Fruit fly (Drosophila melanogaster) whole organism, wandering third instar larva: ENCODE measurements around the gene Cyp310a1.

ENCODE experiments used
- CG32264 ChIP-seq: fragments of 200-800 bp; sonication (Bioruptor generic); optimal IDR thresholded peaks from 2 replicates; lab custom pipeline; 2016; ENCODE audit warnings: missing biosample characterization, missing genetic modification characterization
- CG9705 ChIP-seq: fragments of 200-800 bp; sonication (Bioruptor generic); optimal IDR thresholded peaks from 2 replicates; lab custom pipeline; 2018; ENCODE audit warnings: missing biosample characterization, mild to moderate bottlenecking, missing genetic modification characterization
- CrebA ChIP-seq: fragments of 200-800 bp; sonication (Bioruptor generic); optimal IDR thresholded peaks from 2 replicates; lab custom pipeline; 2016; ENCODE audit warnings: missing biosample characterization, mild to moderate bottlenecking, missing genetic modification characterization, borderline replicate concordance
- Dfd ChIP-seq: fragments of >200 bp; optimal IDR thresholded peaks from 2 replicates; lab custom pipeline; 2017; ENCODE audit warnings: missing biosample characterization, missing genetic modification characterization
- Dif ChIP-seq: fragments of 200-275, 200-300 bp; sonication (Bioruptor generic); optimal IDR thresholded peaks from 2 replicates; lab custom pipeline; 2018; ENCODE audit warnings: missing biosample characterization, missing genetic modification characterization; ENCODE audit not compliant: partially characterized antibody
- GATAd ChIP-seq: sonication (Bioruptor generic); optimal IDR thresholded peaks from 2 replicates; lab custom pipeline; 2016; ENCODE audit warnings: missing biosample characterization, missing genetic modification characterization
- HLH106 ChIP-seq: fragments of 200-800 bp; optimal IDR thresholded peaks from 3 replicates; lab custom pipeline; 2019; ENCODE audit warnings: missing biosample characterization, mild to moderate bottlenecking, missing genetic modification characterization, moderate library complexity
- Hnf4 ChIP-seq: fragments of 200-800 bp; sonication (Bioruptor generic); optimal IDR thresholded peaks from 2 replicates; lab custom pipeline; 2016; ENCODE audit warnings: missing biosample characterization, mild to moderate bottlenecking, missing genetic modification characterization
- Hr83 ChIP-seq: fragments of 200-300 bp; sonication (Bioruptor generic); optimal IDR thresholded peaks from 2 replicates; lab custom pipeline; 2016; ENCODE audit warnings: missing biosample characterization, mild to moderate bottlenecking, missing genetic modification characterization, moderate library complexity; ENCODE audit not compliant: poor library complexity, severe bottlenecking
- Jra ChIP-seq: sonication (Bioruptor generic); optimal IDR thresholded peaks from 2 replicates; lab custom pipeline; 2016; ENCODE audit warnings: missing biosample characterization, missing genetic modification characterization
- Mio ChIP-seq: sonication (Bioruptor generic); optimal IDR thresholded peaks from 2 replicates; lab custom pipeline; 2016; ENCODE audit warnings: missing biosample characterization, missing genetic modification characterization
- Myc ChIP-seq: fragments of >200 bp; optimal IDR thresholded peaks from 2 replicates; lab custom pipeline; 2017
- N ChIP-seq: fragments of >200 bp; optimal IDR thresholded peaks from 2 replicates; lab custom pipeline; 2018; ENCODE audit warnings: missing biosample characterization, missing external identifiers, missing genetic modification characterization
- OdsH ChIP-seq: fragments of 200-800 bp; sonication (Bioruptor generic); optimal IDR thresholded peaks from 2 replicates; lab custom pipeline; 2016; ENCODE audit warnings: missing biosample characterization, mild to moderate bottlenecking, missing genetic modification characterization
- Rel ChIP-seq, 2 experiments: fragments of 200-800 bp; sonication (Bioruptor generic) in 1 of 2; optimal IDR thresholded peaks; 2 replicates in 1 of 2; 3 replicates in 1 of 2; lab custom pipeline; 2016 to 2019; ENCODE audit warnings: mild to moderate bottlenecking in 2 of 2, missing biosample characterization in 2 of 2, missing genetic modification characterization in 2 of 2, moderate library complexity in 1 of 2
- Sp1 ChIP-seq: fragments of 200-800 bp; sonication (Bioruptor generic); optimal IDR thresholded peaks from 3 replicates; lab custom pipeline; 2019; ENCODE audit warnings: missing biosample characterization, mild to moderate bottlenecking, missing genetic modification characterization, moderate library complexity
- Vsx2 ChIP-seq: fragments of 200-300, 225-300 bp; sonication (Bioruptor generic); optimal IDR thresholded peaks from 2 replicates; lab custom pipeline; 2018; ENCODE audit warnings: missing biosample characterization, missing genetic modification characterization; ENCODE audit not compliant: partially characterized antibody
- br ChIP-seq: fragments of 200-800 bp; sonication (Bioruptor generic); optimal IDR thresholded peaks from 2 replicates; lab custom pipeline; 2016; ENCODE audit warnings: missing biosample characterization, missing genetic modification characterization
- brk ChIP-seq: fragments of 200-800 bp; sonication (Bioruptor generic); optimal IDR thresholded peaks from 2 replicates; lab custom pipeline; 2016; ENCODE audit warnings: missing biosample characterization, mild to moderate bottlenecking, missing genetic modification characterization
- dl ChIP-seq, 2 experiments: fragments of 175-275, 200-275 bp in 1 of 2; fragments of 200-275 bp in 1 of 2; sonication (Bioruptor generic); optimal IDR thresholded peaks; lab custom pipeline; 2018; ENCODE audit warnings: mild to moderate bottlenecking in 2 of 2, missing biosample characterization in 2 of 2, missing genetic modification characterization in 2 of 2, moderate library complexity in 2 of 2; ENCODE audit not compliant: partially characterized antibody in 2 of 2, insufficient read depth in 1 of 2
- dmrt93B ChIP-seq: fragments of 200-800 bp; sonication (Bioruptor generic); optimal IDR thresholded peaks from 2 replicates; lab custom pipeline; 2018; ENCODE audit warnings: missing biosample characterization, mild to moderate bottlenecking, missing genetic modification characterization
- dsf ChIP-seq: sonication (Bioruptor generic); optimal IDR thresholded peaks from 2 replicates; lab custom pipeline; 2016; ENCODE audit warnings: missing biosample characterization, missing genetic modification characterization, borderline replicate concordance
- ey ChIP-seq: fragments of 200-800 bp; sonication (Bioruptor generic); optimal IDR thresholded peaks from 2 replicates; lab custom pipeline; 2016; ENCODE audit warnings: missing biosample characterization, missing genetic modification characterization
- foxo ChIP-seq, 2 experiments: fragments of 200-800 bp; sonication (Bioruptor generic); optimal IDR thresholded peaks; 2 replicates in 1 of 2; 3 replicates in 1 of 2; lab custom pipeline; 2016 to 2017; ENCODE audit warnings: missing biosample characterization in 2 of 2, missing genetic modification characterization in 2 of 2
- fru ChIP-seq: fragments of 200-800 bp; sonication (Bioruptor generic); optimal IDR thresholded peaks from 3 replicates; lab custom pipeline; 2016; ENCODE audit warnings: missing biosample characterization, mild to moderate bottlenecking, missing genetic modification characterization
- h ChIP-seq: fragments of 200-800 bp; sonication (Bioruptor generic); optimal IDR thresholded peaks from 3 replicates; lab custom pipeline; 2016; ENCODE audit warnings: missing biosample characterization, mild to moderate bottlenecking, missing genetic modification characterization
- jim ChIP-seq: fragments of 175-275, 200-325 bp; sonication (Bioruptor generic); optimal IDR thresholded peaks from 2 replicates; lab custom pipeline; 2016; ENCODE audit warnings: missing biosample characterization, mild to moderate bottlenecking, missing genetic modification characterization
- lola ChIP-seq: fragments of >200 bp; optimal IDR thresholded peaks from 2 replicates; lab custom pipeline; 2017; ENCODE audit warnings: missing biosample characterization, missing genetic modification characterization
- psq ChIP-seq: fragments of 200-800 bp; sonication (Bioruptor generic); optimal IDR thresholded peaks from 3 replicates; lab custom pipeline; 2017; ENCODE audit warnings: missing biosample characterization, mild to moderate bottlenecking, missing genetic modification characterization, moderate library complexity
- rgr ChIP-seq: fragments of 200-800 bp; sonication (Bioruptor generic); optimal IDR thresholded peaks from 3 replicates; lab custom pipeline; 2016; ENCODE audit warnings: missing biosample characterization, mild to moderate bottlenecking, missing genetic modification characterization
- sage ChIP-seq: fragments of 200-800 bp; sonication (Bioruptor generic); optimal IDR thresholded peaks from 2 replicates; lab custom pipeline; 2016; ENCODE audit warnings: missing biosample characterization, mild to moderate bottlenecking, missing genetic modification characterization
- sv ChIP-seq: fragments of 200-800 bp; sonication (Bioruptor generic); optimal IDR thresholded peaks from 3 replicates; lab custom pipeline; 2016; ENCODE audit warnings: missing biosample characterization, missing genetic modification characterization
- woc ChIP-seq: sonication (Bioruptor generic); optimal IDR thresholded peaks from 2 replicates; lab custom pipeline; 2016; ENCODE audit warnings: missing biosample characterization, mild to moderate bottlenecking, missing genetic modification characterization

Gene Cyp310a1

dm6 chr2L:18671146-18671545, 18.3 kb upstream of the Cyp310a1 start, which contains the start of gene CG43338:
CG43338 (minus strand) TSS chr2L:18671246.
- no peak for TF ChIP-seq Rel (GFP tag; optimal IDR thresholded peaks at IDR 0.05; lab: Kevin White, UChicago)
- no peak for TF ChIP-seq Rel (tag; optimal IDR thresholded peaks at IDR 0.05; lab: Kevin White, UChicago)
- no peak for TF ChIP-seq dsf (GFP tag; lab: Kevin White, UChicago)

dm6 chr2L:18665952-18666606, 13.3 kb upstream of the Cyp310a1 start:
- TF ChIP-seq lola = no peak
- TF ChIP-seq CG9705 (GFP tag; lab: Kevin White, UChicago) = peak; percentile 18
- TF ChIP-seq dmrt93B (GFP tag; lab: Kevin White, UChicago) = peak; percentile 10
- TF ChIP-seq HLH106 (tag; lab: Kevin White, UChicago) = peak; percentile 34
- TF ChIP-seq psq (GFP tag; lab: Kevin White, UChicago) = peak; percentile 3
- TF ChIP-seq Hr83 (GFP tag; lab: Kevin White, UChicago) = peak; percentile 38
- peak in 1 of 2 experiments; percentile 47 for TF ChIP-seq foxo (GFP tag; optimal IDR thresholded peaks at IDR 0.05; lab: Kevin White, UChicago)
- no peak for TF ChIP-seq GATAd (GFP tag; lab: Kevin White, UChicago)
- no peak for TF ChIP-seq Sp1 (GFP tag; lab: Kevin White, UChicago)
- peak; percentile 31 for TF ChIP-seq OdsH (GFP tag; lab: Kevin White, UChicago)
- TF ChIP-seq br (GFP tag; lab: Kevin White, UChicago) = no peak
- peak; percentile 97 for TF ChIP-seq Myc (lab: Kevin White, UChicago)
- peak; percentile 17 for TF ChIP-seq sv (GFP tag; lab: Kevin White, UChicago)

- TF ChIP-seq ey (GFP tag; lab: Kevin White, UChicago) (peak; percentile 81), foxo (GFP tag; optimal IDR thresholded peaks at IDR 0.05; lab: Kevin White, UChicago) (peak in 1 of 2 experiments; percentile 85), Hnf4 (GFP tag; lab: Kevin White, UChicago) (peak; percentile 78), lola (no peak), Rel (GFP tag; optimal IDR thresholded peaks at IDR 0.05; lab: Kevin White, UChicago) (no peak), Rel (tag; optimal IDR thresholded peaks at IDR 0.05; lab: Kevin White, UChicago) (peak; percentile 45), Sp1 (GFP tag; lab: Kevin White, UChicago) (peak; percentile 87), CG9705 (GFP tag; lab: Kevin White, UChicago) (peak; percentile 72), Dif (GFP tag; lab: Kevin White, UChicago) (peak; percentile 68), fru (GFP tag; lab: Kevin White, UChicago) (peak; percentile 91), br (GFP tag; lab: Kevin White, UChicago) (peak; percentile 73), sage (GFP tag; lab: Kevin White, UChicago) (peak; percentile 50), Vsx2 (GFP tag; lab: Kevin White, UChicago) (peak; percentile 86), N (GFP tag; lab: Kevin White, UChicago) (no peak), dmrt93B (GFP tag; lab: Kevin White, UChicago) (peak; percentile 70), Hr83 (GFP tag; lab: Kevin White, UChicago) (peak; percentile 57), Jra (GFP tag; lab: Kevin White, UChicago) (peak; percentile 70), woc (GFP tag; lab: Kevin White, UChicago) (peak; percentile 95), Myc (lab: Kevin White, UChicago) (no peak), Mio (GFP tag; lab: Kevin White, UChicago) (no peak), jim (GFP tag; lab: Kevin White, UChicago) (no peak), Dfd (GFP tag; lab: Kevin White, UChicago) (no peak), HLH106 (tag; lab: Kevin White, UChicago) (peak; percentile 91), dl (GFP tag; optimal IDR thresholded peaks at IDR 0.05; lab: Kevin White, UChicago; ENCODE audit: insufficient read depth in 1 of 2, partially characterized antibody in 2 of 2) (peak in 1 of 2 experiments; percentile 40), rgr (peak; percentile 68), h (GFP tag; lab: Kevin White, UChicago) (peak; percentile 86), brk (GFP tag; lab: Kevin White, UChicago) (no peak), CrebA (no peak), OdsH (GFP tag; lab: Kevin White, UChicago) (peak; percentile 88), CG32264 (GFP tag; lab: Kevin White, UChicago) (peak; percentile 44), psq (GFP tag; lab: Kevin White, UChicago) (peak; percentile 86), sv (GFP tag; lab: Kevin White, UChicago) (no peak)
- TF ChIP-seq, all 38 proteins: peak for 22
Observed at dm6 chr2L:18664707-18665550, 12.1 kb upstream of the Cyp310a1 start.
